Fruit fly (Drosophila melanogaster): Measurements from ENCODE around the gene RhoGAP16F.

DNA sequence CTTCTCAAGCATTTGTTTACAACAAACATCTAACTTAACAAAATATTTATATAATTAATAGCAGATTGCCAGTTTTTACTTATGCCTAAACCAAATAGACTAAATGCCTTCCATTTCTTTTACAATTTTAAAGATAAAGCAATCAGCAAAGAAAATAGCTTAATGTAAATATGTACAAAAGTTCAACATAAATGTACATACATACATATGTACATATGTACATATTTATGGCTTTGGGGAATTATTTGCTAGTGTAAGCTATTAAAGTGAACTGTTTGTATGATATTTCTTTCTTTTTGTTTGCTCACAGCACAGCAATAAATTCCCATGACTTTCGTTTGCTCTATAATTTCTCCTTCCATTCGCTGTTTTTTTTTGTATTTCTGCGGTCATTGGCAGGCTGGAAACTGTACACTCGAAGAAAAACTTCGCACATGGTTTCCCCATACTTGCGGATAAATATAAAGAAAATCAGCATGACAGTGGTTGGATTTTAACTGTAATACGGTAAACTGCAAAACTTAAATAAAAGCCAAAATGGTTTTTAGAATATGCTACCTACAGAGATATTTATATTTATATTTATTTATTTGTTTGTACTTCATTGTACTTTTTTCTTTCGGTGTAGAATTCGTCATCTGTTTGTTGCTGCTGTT is 48.1 kb downstream of the RhoGAP16F start:
- TF ChIP-seq ss (GFP tag; optimal IDR thresholded peaks at IDR 0.05) (no peak), achi (GFP tag; optimal IDR thresholded peaks at IDR 0.05) (no peak)

Measured in whole organism, prepupa.